Worm (Caenorhabditis elegans) whole organism, L3 larva: ENCODE results near the gene K08D8.6.

ENCODE experiments used
- ceh-28 ChIP-seq: fragments of 150-350 bp; optimal IDR thresholded peaks from 2 replicates; lab custom pipeline; 2014; ENCODE audit warnings: missing biosample characterization, missing genetic modification reagents, missing genetic modification characterization
- elt-1 ChIP-seq: fragments of 150-350 bp; optimal IDR thresholded peaks from 2 replicates; lab custom pipeline; 2014; ENCODE audit warnings: missing biosample characterization, missing genetic modification characterization
- elt-3 ChIP-seq, 3 experiments: fragments of 150-350 bp in 1 of 3; sonication (generic microtip) in 2 of 3; optimal IDR thresholded peaks; 2 replicates in 2 of 3; 4 replicates in 1 of 3; lab custom pipeline; 2014 to 2017; ENCODE audit warnings: missing biosample characterization in 3 of 3, missing genetic modification characterization in 3 of 3
- fkh-10 ChIP-seq: sonication (generic microtip); optimal IDR thresholded peaks from 2 replicates; lab custom pipeline; 2017; ENCODE audit warnings: missing biosample characterization, missing genetic modification reagents, missing genetic modification characterization
- lin-39 ChIP-seq: fragments of 150-350 bp; optimal IDR thresholded peaks from 2 replicates; lab custom pipeline; 2018; ENCODE audit warnings: missing biosample characterization, missing genetic modification reagents, missing genetic modification characterization
- mdl-1 ChIP-seq: fragments of 150-350 bp; optimal IDR thresholded peaks from 2 replicates; lab custom pipeline; 2014; ENCODE audit warnings: missing biosample characterization, missing genetic modification characterization
- nhr-11 ChIP-seq: fragments of 150-350 bp; optimal IDR thresholded peaks from 2 replicates; lab custom pipeline; 2014; ENCODE audit warnings: missing biosample characterization, missing genetic modification characterization
- pha-4 ChIP-seq: fragments of 150-350 bp; optimal IDR thresholded peaks from 2 replicates; lab custom pipeline; 2014; ENCODE audit warnings: missing biosample characterization, missing genetic modification reagents, missing genetic modification characterization
- unc-39 ChIP-seq: sonication (generic microtip); optimal IDR thresholded peaks from 4 replicates; lab custom pipeline; 2017; ENCODE audit warnings: missing biosample characterization, missing genetic modification characterization

- TF ChIP-seq mdl-1 (tag; lab: Kevin White, UChicago), result no peak
- TF ChIP-seq elt-3 (tag; optimal IDR thresholded peaks at IDR 0.05; lab: Kevin White, UChicago), result no peak
- TF ChIP-seq nhr-11 (tag; lab: Kevin White, UChicago), result no peak
- no peak for TF ChIP-seq lin-39 (tag; lab: Kevin White, UChicago)
- TF ChIP-seq fkh-10 (GFP tag; lab: Kevin White, UChicago), result no peak
- TF ChIP-seq pha-4 (tag; lab: Kevin White, UChicago), result no peak
- TF ChIP-seq elt-1 (tag; lab: Kevin White, UChicago), result no peak
- no peak for TF ChIP-seq unc-39
- no peak for TF ChIP-seq ceh-28 (tag; lab: Kevin White, UChicago)
These were observed 30.7 kb upstream of the K08D8.6 start, which contains the start of gene C32H11.4 for ce11 chrIV:12921027-12921426.
